Worm (Caenorhabditis elegans): Measurements from ENCODE around the gene nrx-1.

nrx-1 gene

ce11 chrV:10824711-10825110 is at the start of gene nrx-1:
Gene nrx-1, plus strand, starts transcription at chrV:10825011.
- TF ChIP-seq dox-1 (GFP tag; IDR thresholded peaks at IDR 0.05) = no peak
- TF ChIP-seq let-526 (GFP tag; IDR thresholded peaks at IDR 0.05) = no peak
- TF ChIP-seq attf-5 (GFP tag; optimal IDR thresholded peaks at IDR 0.05) = no peak
- TF ChIP-seq cebp-2 (GFP tag; IDR thresholded peaks at IDR 0.05) = no peak
- no peak for TF ChIP-seq F57C9.4 (tag; optimal IDR thresholded peaks at IDR 0.05)
- no peak for TF ChIP-seq ceh-27 (GFP tag; optimal IDR thresholded peaks at IDR 0.05)
- no peak for TF ChIP-seq nhr-90 (tag; optimal IDR thresholded peaks at IDR 0.05)
- TF ChIP-seq B0261.1 (tag; optimal IDR thresholded peaks at IDR 0.05) = no peak
- TF ChIP-seq F57A8.1 (GFP tag; optimal IDR thresholded peaks at IDR 0.05) = no peak
- TF ChIP-seq ztf-26 (tag; optimal IDR thresholded peaks at IDR 0.05) = no peak

DNA sequence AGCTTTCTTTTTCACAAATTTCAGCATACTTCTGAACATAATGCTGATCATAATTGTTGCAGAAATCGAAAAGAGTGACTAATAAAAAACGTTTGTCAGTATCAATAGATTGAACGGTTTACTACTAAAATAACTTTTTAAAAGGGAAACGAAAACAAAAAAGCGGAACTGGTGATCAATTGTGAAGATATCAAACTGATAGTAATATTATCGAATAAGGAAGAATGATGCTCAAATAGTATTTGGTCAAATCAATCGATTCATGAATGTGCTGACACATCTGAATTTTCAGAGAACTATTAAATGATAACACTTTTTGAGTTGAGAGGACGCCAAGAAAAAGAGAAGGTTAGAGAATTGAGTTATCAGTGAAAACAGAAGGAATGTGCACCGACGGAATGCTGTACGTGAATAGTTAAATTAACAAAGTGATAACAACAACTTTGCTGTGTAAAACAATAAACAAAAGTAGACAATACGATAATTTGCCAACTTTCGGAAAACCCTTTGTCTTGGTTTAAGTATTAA is 48.2 kb upstream of the nrx-1 start, which contains the start of gene D1054.5:
TSS of gene D1054.5 (minus strand) at position 51 of the 528 bp plus-strand sequence.
- TF ChIP-seq atf-7 (tag; optimal IDR thresholded peaks at IDR 0.05) (no peak), nhr-80 (tag; optimal IDR thresholded peaks at IDR 0.05) (peak; percentile 78)

ce11 chrV:10784011-10784410 is 40.8 kb upstream of the nrx-1 start, which contains the start of gene D1054.8:
Gene D1054.8, plus strand, starts transcription at chrV:10784311.
- TF ChIP-seq K12H6.12 (tag; optimal IDR thresholded peaks at IDR 0.05) = no peak
- TF ChIP-seq ZK185.1 (tag; optimal IDR thresholded peaks at IDR 0.05; ENCODE audit: poor library complexity, severe bottlenecking) = no peak
- no peak for TF ChIP-seq mes-4 (tag; optimal IDR thresholded peaks at IDR 0.05)

- TF ChIP-seq zfh-2 (GFP tag; conservative IDR thresholded peaks at IDR 0.05) (peak; percentile 89), ccch-3 (GFP tag; optimal IDR thresholded peaks at IDR 0.05) (no peak)
Measured at ce11 chrV:10790921-10791320, 33.9 kb upstream of the nrx-1 start, which contains the start of gene D1054.9. Gene D1054.9, minus strand, starts transcription at chrV:10791057.

- TF ChIP-seq ceh-58 (GFP tag; IDR thresholded peaks at IDR 0.05) = no peak
- TF ChIP-seq attf-6 (GFP tag; IDR thresholded peaks at IDR 0.05) = no peak
- TF ChIP-seq nfya-2 (GFP tag; IDR thresholded peaks at IDR 0.05) = no peak
- TF ChIP-seq mcd-1 (GFP tag; IDR thresholded peaks at IDR 0.05) = no peak
- no peak for TF ChIP-seq snpc-1.1 (tag; optimal IDR thresholded peaks at IDR 0.05; ENCODE audit: insufficient read depth)
- no peak for TF ChIP-seq madf-8 (GFP tag; conservative IDR thresholded peaks at IDR 0.05)
- TF ChIP-seq B0336.3 (GFP tag; IDR thresholded peaks at IDR 0.05) = no peak
- TF ChIP-seq F33H1.4 (GFP tag; IDR thresholded peaks at IDR 0.05) = no peak
- TF ChIP-seq aptf-3 (GFP tag; IDR thresholded peaks at IDR 0.05) = no peak
- TF ChIP-seq dpl-1 (GFP tag; optimal IDR thresholded peaks at IDR 0.05) = no peak
- TF ChIP-seq rec-8 (tag; optimal IDR thresholded peaks at IDR 0.05) = no peak
- no peak for TF ChIP-seq Y53G8AR.9 (GFP tag; conservative IDR thresholded peaks at IDR 0.05)
- no peak for TF ChIP-seq D2030.7 (GFP tag; IDR thresholded peaks at IDR 0.05)
- TF ChIP-seq F52B5.7 (tag; optimal IDR thresholded peaks at IDR 0.05) = no peak
- TF ChIP-seq hsf-1 (GFP tag; IDR thresholded peaks at IDR 0.05) = no peak
- TF ChIP-seq B0019.2 (GFP tag; conservative IDR thresholded peaks at IDR 0.05) = no peak
- no peak for TF ChIP-seq snpc-4 (GFP tag; optimal IDR thresholded peaks at IDR 0.05)
- no peak for TF ChIP-seq snpc-4 (tag; optimal IDR thresholded peaks at IDR 0.05)
- no peak for TF ChIP-seq cebp-1 (GFP tag; IDR thresholded peaks at IDR 0.05)
- no peak for TF ChIP-seq cebp-1 (tag; optimal IDR thresholded peaks at IDR 0.05)
- TF ChIP-seq fkh-3 (tag; optimal IDR thresholded peaks at IDR 0.05) = no peak
Measured at ce11 chrV:10792775-10793174, 32.0 kb upstream of the nrx-1 start, which contains the start of gene D1054.10. Gene D1054.10, minus strand, starts transcription at chrV:10792875.
